Fruit fly (Drosophila melanogaster): ENCODE results near the gene CG14658.

The CG14658 gene

dm6 chr3R:4806318-4806757 lies 24.0 kb downstream of the CG14658 start (continued):
- TF ChIP-seq CG10431 (GFP tag; optimal IDR thresholded peaks at IDR 0.05) (peak; percentile 64), CG8359 (GFP tag; optimal IDR thresholded peaks at IDR 0.05; ENCODE audit: borderline replicate concordance) (peak; percentile 49), CG4854 (GFP tag; optimal IDR thresholded peaks at IDR 0.05) (peak; percentile 12), GATAe (GFP tag; conservative IDR thresholded peaks at IDR 0.05) (no peak), CG14667 (GFP tag; IDR thresholded peaks at IDR 0.05) (no peak), ara (GFP tag; IDR thresholded peaks at IDR 0.05) (no peak), grn (GFP tag; optimal IDR thresholded peaks at IDR 0.05) (peak; percentile 49), Deaf1 (tag; optimal IDR thresholded peaks at IDR 0.05) (peak; percentile 81), NC2β (GFP tag; optimal IDR thresholded peaks at IDR 0.05) (peak; percentile 60), ranshi (GFP tag; IDR thresholded peaks at IDR 0.05) (no peak), crc (GFP tag; optimal IDR thresholded peaks at IDR 0.05) (peak; percentile 53), z (GFP tag; IDR thresholded peaks at IDR 0.05) (peak; percentile 98), Kr (GFP tag; optimal IDR thresholded peaks at IDR 0.05) (no peak), D (optimal IDR thresholded peaks at IDR 0.05) (no peak), D (GFP tag; optimal IDR thresholded peaks at IDR 0.05) (peak; percentile 65), pum (GFP tag; optimal IDR thresholded peaks at IDR 0.05) (peak; percentile 16), CG1024 (GFP tag; IDR thresholded peaks at IDR 0.05) (peak; percentile 52; the same call in 1 of the 2 replicates), toy (GFP tag; IDR thresholded peaks at IDR 0.05) (no peak), CG9932 (GFP tag; IDR thresholded peaks at IDR 0.05) (no peak), Antp (GFP tag; optimal IDR thresholded peaks at IDR 0.05) (peak; percentile 7), CG11247 (GFP tag; IDR thresholded peaks at IDR 0.05) (no peak), Dip3 (GFP tag; optimal IDR thresholded peaks at IDR 0.05) (no peak), Nf-YC (tag; optimal IDR thresholded peaks at IDR 0.05) (peak; percentile 29), repo (GFP tag; optimal IDR thresholded peaks at IDR 0.05) (peak; percentile 42), Dek (tag; optimal IDR thresholded peaks at IDR 0.05) (no peak), CG10462 (GFP tag; optimal IDR thresholded peaks at IDR 0.05) (peak; percentile 34), CG7786 (GFP tag; optimal IDR thresholded peaks at IDR 0.05) (no peak), CG17186 (GFP tag; optimal IDR thresholded peaks at IDR 0.05) (peak; percentile 11), cwo (GFP tag; optimal IDR thresholded peaks at IDR 0.05) (peak; percentile 46), HmgZ (tag; optimal IDR thresholded peaks at IDR 0.05) (peak; percentile 42), CG16813 (GFP tag; IDR thresholded peaks at IDR 0.05; ENCODE audit: partially characterized antibody) (no peak), nom (GFP tag; optimal IDR thresholded peaks at IDR 0.05) (peak; percentile 63), shn (GFP tag; optimal IDR thresholded peaks at IDR 0.05) (peak; percentile 62), fru (optimal IDR thresholded peaks at IDR 0.05) (no peak), CG33213 (GFP tag; optimal IDR thresholded peaks at IDR 0.05) (peak; percentile 69), mld (GFP tag; IDR thresholded peaks at IDR 0.05; ENCODE audit: partially characterized antibody) (no peak), CG6689 (GFP tag; IDR thresholded peaks at IDR 0.05) (no peak), HLH4C (GFP tag; IDR thresholded peaks at IDR 0.05; ENCODE audit: partially characterized antibody) (0 out of 3 replicates have a peak, but pooled peaks have one; percentile 38), CG10979 (tag; optimal IDR thresholded peaks at IDR 0.05) (peak; percentile 12), jumu (GFP tag; optimal IDR thresholded peaks at IDR 0.05) (no peak), Rfx (GFP tag; IDR thresholded peaks at IDR 0.05) (peak; percentile 20; the same call in 1 of the 2 replicates), Stat92E (GFP tag; optimal IDR thresholded peaks at IDR 0.05) (no peak), Ravus (GFP tag; IDR thresholded peaks at IDR 0.05) (no peak), CG8089 (GFP tag; optimal IDR thresholded peaks at IDR 0.05) (peak; percentile 70), caup (GFP tag; optimal IDR thresholded peaks at IDR 0.05; ENCODE audit: severe bottlenecking) (peak; percentile 73), CG2678 (tag; optimal IDR thresholded peaks at IDR 0.05) (peak; percentile 74), MTF-1 (GFP tag; optimal IDR thresholded peaks at IDR 0.05; ENCODE audit: borderline replicate concordance) (peak; percentile 89), CG4707 (GFP tag; optimal IDR thresholded peaks at IDR 0.05) (peak; percentile 77), NfI (GFP tag; optimal IDR thresholded peaks at IDR 0.05) (no peak), CG15601 (tag; optimal IDR thresholded peaks at IDR 0.05) (peak; percentile 78), CG4730 (GFP tag; IDR thresholded peaks at IDR 0.05) (no peak)

Measured in whole organism, embryonic.